Fruit fly (Drosophila melanogaster) whole organism, embryonic: ENCODE results near the gene CG42823.
A peak's percentile ranks its signal among the peaks of the same experiment; 100 is the strongest.

Experiments used
- Ada2b ChIP-seq: fragments of 200-800 bp; sonication (Bioruptor generic); IDR thresholded peaks from 2 replicates; pipeline ENCODE4 v1.3.6; 2022; ENCODE audit warnings: missing biosample characterization, missing genetic modification characterization
- CG10366 ChIP-seq: fragments of 200-800 bp; sonication (Bioruptor generic); IDR thresholded peaks from 2 replicates; pipeline ENCODE4 v1.3.6; 2022; ENCODE audit warnings: missing biosample characterization, missing genetic modification characterization
- CG12155 ChIP-seq: fragments of 200-800 bp; sonication (Bioruptor generic); optimal IDR thresholded peaks from 3 replicates; lab custom pipeline; 2016; ENCODE audit warnings: missing biosample characterization, missing genetic modification characterization
- CG13123 ChIP-seq: fragments of 200-800 bp; sonication (Bioruptor generic); optimal IDR thresholded peaks from 2 replicates; lab custom pipeline; 2016; ENCODE audit warnings: missing biosample characterization, missing genetic modification characterization
- CG13296 ChIP-seq: fragments of 200-800 bp; sonication (Bioruptor generic); optimal IDR thresholded peaks from 3 replicates; lab custom pipeline; 2018; ENCODE audit warnings: missing biosample characterization, mild to moderate bottlenecking, missing genetic modification characterization
- CG14050 ChIP-seq: fragments of 200-800 bp; sonication (Bioruptor generic); IDR thresholded peaks from 3 replicates; pipeline ENCODE4 v1.3.6; 2022; ENCODE audit warnings: missing biosample characterization, missing genetic modification characterization
- CG14965 ChIP-seq: fragments of 200-800 bp; sonication (Bioruptor generic); optimal IDR thresholded peaks from 2 replicates; lab custom pipeline; 2016; ENCODE audit warnings: missing biosample characterization, missing genetic modification characterization, borderline replicate concordance
- CG16815 ChIP-seq: fragments of 200-800 bp; sonication (Bioruptor generic); optimal IDR thresholded peaks from 3 replicates; lab custom pipeline; 2017; ENCODE audit warnings: missing biosample characterization, mild to moderate bottlenecking, missing genetic modification characterization
- CG17385 ChIP-seq: fragments of 200-800 bp; sonication (Bioruptor generic); optimal IDR thresholded peaks from 3 replicates; lab custom pipeline; 2018; ENCODE audit warnings: missing biosample characterization, mild to moderate bottlenecking, missing genetic modification characterization
- CG18619 ChIP-seq: fragments of 200-800 bp; sonication (Bioruptor generic); optimal IDR thresholded peaks from 3 replicates; lab custom pipeline; 2017; ENCODE audit warnings: missing biosample characterization, mild to moderate bottlenecking, missing genetic modification characterization
- CG31224 ChIP-seq: fragments of 200-800 bp; sonication (Bioruptor generic); IDR thresholded peaks from 2 replicates; pipeline ENCODE4 v1.3.6; 2022; ENCODE audit warnings: missing biosample characterization, missing genetic modification characterization
- CG32532 ChIP-seq: fragments of 200-800 bp; sonication (Bioruptor generic); IDR thresholded peaks from 2 replicates; pipeline ENCODE4 v1.3.6; 2022; ENCODE audit warnings: missing biosample characterization, missing genetic modification characterization
- CG3838 ChIP-seq: fragments of 200-800 bp; sonication (Bioruptor generic); optimal IDR thresholded peaks from 3 replicates; lab custom pipeline; 2016; ENCODE audit warnings: missing biosample characterization, missing genetic modification characterization
- CG3847 ChIP-seq: fragments of 200-800 bp; sonication (Bioruptor generic); IDR thresholded peaks from 2 replicates; pipeline ENCODE4 v1.3.6; 2022; ENCODE audit warnings: missing biosample characterization, missing genetic modification characterization
- CG4360 ChIP-seq: fragments of 200-800 bp; sonication (Bioruptor generic); IDR thresholded peaks from 2 replicates; pipeline ENCODE4 v1.3.6; 2022; ENCODE audit warnings: missing biosample characterization, missing genetic modification characterization
- CG4404 ChIP-seq: fragments of 200-800 bp; sonication (Bioruptor generic); IDR thresholded peaks from 2 replicates; pipeline ENCODE4 v1.3.6; 2022; ENCODE audit warnings: missing biosample characterization, missing genetic modification characterization
- CG6813 ChIP-seq: fragments of 200-800 bp; sonication (Bioruptor generic); optimal IDR thresholded peaks from 2 replicates; lab custom pipeline; 2017; ENCODE audit warnings: missing biosample characterization, missing genetic modification characterization, mild to moderate bottlenecking, moderate library complexity, missing genetic modification reagents
- Chrac-16 ChIP-seq: fragments of 200-800 bp; sonication (Bioruptor generic); optimal IDR thresholded peaks from 3 replicates; lab custom pipeline; 2016; ENCODE audit warnings: missing biosample characterization, missing genetic modification characterization
- Ets97D ChIP-seq: fragments of 200-800 bp; sonication (Bioruptor generic); optimal IDR thresholded peaks from 3 replicates; lab custom pipeline; 2016; ENCODE audit warnings: missing biosample characterization, missing genetic modification characterization
- Hr39 ChIP-seq: fragments of >200 bp; optimal IDR thresholded peaks from 2 replicates; lab custom pipeline; 2017
- Hr51 ChIP-seq, 2 experiments: fragments of 200-800 bp; sonication (Bioruptor generic); optimal IDR thresholded peaks; 2 replicates in 1 of 2; 3 replicates in 1 of 2; lab custom pipeline; 2016 to 2018; ENCODE audit warnings: missing biosample characterization in 2 of 2, missing genetic modification characterization in 2 of 2, mild to moderate bottlenecking in 1 of 2, moderate library complexity in 1 of 2
- Hr78 ChIP-seq, 2 experiments: fragments of 200-800 bp in 1 of 2; fragments of >200 bp in 1 of 2; sonication (Bioruptor generic) in 1 of 2; optimal IDR thresholded peaks; 2 replicates each; lab custom pipeline; 2017 to 2019; ENCODE audit warnings: missing biosample characterization in 2 of 2, missing genetic modification characterization in 2 of 2, mild to moderate bottlenecking in 1 of 2, moderate library complexity in 1 of 2
- Lhr ChIP-seq: fragments of 200-800 bp; sonication (Bioruptor generic); optimal IDR thresholded peaks from 3 replicates; lab custom pipeline; 2017; ENCODE audit warnings: mild to moderate bottlenecking, missing biosample characterization, missing genetic modification reagents, missing genetic modification characterization
- Myb ChIP-seq: fragments of 200-800 bp; sonication (Bioruptor generic); optimal IDR thresholded peaks from 2 replicates; lab custom pipeline; 2016; ENCODE audit warnings: missing biosample characterization, missing genetic modification characterization
- Oaz ChIP-seq: fragments of 200-800 bp; sonication (Bioruptor generic); IDR thresholded peaks from 2 replicates; pipeline ENCODE4 v1.3.6; 2022; ENCODE audit warnings: missing biosample characterization, missing genetic modification characterization
- Optix ChIP-seq: fragments of 200-800 bp; sonication (Bioruptor generic); IDR thresholded peaks from 3 replicates; pipeline ENCODE4 v1.3.6; 2022; ENCODE audit warnings: missing biosample characterization, missing genetic modification characterization
- PHDP ChIP-seq: fragments of 200-800 bp; sonication (Bioruptor generic); optimal IDR thresholded peaks from 3 replicates; lab custom pipeline; 2018; ENCODE audit warnings: missing biosample characterization, mild to moderate bottlenecking, missing genetic modification characterization, moderate library complexity
- Six4 ChIP-seq: fragments of 200-800 bp; sonication (Bioruptor generic); optimal IDR thresholded peaks from 2 replicates; lab custom pipeline; 2016; ENCODE audit warnings: missing biosample characterization, missing genetic modification characterization
- TFAM ChIP-seq: fragments of 200-800 bp; sonication (Bioruptor generic); optimal IDR thresholded peaks from 2 replicates; lab custom pipeline; 2017; ENCODE audit warnings: missing biosample characterization, missing genetic modification characterization, inconsistent platforms
- Trl ChIP-seq, 3 experiments: fragments of >200 bp in 2 of 3; fragments of 200-800 bp in 1 of 3; sonication (Bioruptor generic) in 1 of 3; optimal IDR thresholded peaks; 2 replicates in 1 of 3; 3 replicates in 2 of 3; lab custom pipeline; 2016 to 2017; ENCODE audit warnings: missing biosample characterization in 1 of 3, missing genetic modification characterization in 1 of 3
- ab ChIP-seq: fragments of 200-800 bp; sonication (Bioruptor generic); optimal IDR thresholded peaks from 2 replicates; lab custom pipeline; 2016; ENCODE audit warnings: missing biosample characterization, missing genetic modification characterization
- bowl ChIP-seq: fragments of 200-800 bp; sonication (Bioruptor generic); IDR thresholded peaks from 2 replicates; pipeline ENCODE4 v1.3.6; 2022; ENCODE audit warnings: missing biosample characterization, missing genetic modification characterization
- dmrt99B ChIP-seq: fragments of 200-800 bp; sonication (Bioruptor generic); optimal IDR thresholded peaks from 2 replicates; lab custom pipeline; 2018; ENCODE audit warnings: missing biosample characterization, mild to moderate bottlenecking, missing genetic modification characterization, moderate library complexity
- emc ChIP-seq: fragments of 200-800 bp; sonication (Bioruptor generic); optimal IDR thresholded peaks from 2 replicates; lab custom pipeline; 2016; ENCODE audit warnings: missing biosample characterization, missing genetic modification characterization
- ems ChIP-seq: fragments of 200-800 bp; sonication (Bioruptor generic); optimal IDR thresholded peaks from 3 replicates; lab custom pipeline; 2016; ENCODE audit warnings: missing biosample characterization, missing genetic modification characterization
- fd102C ChIP-seq: fragments of 200-800 bp; sonication (Bioruptor generic); optimal IDR thresholded peaks from 2 replicates; lab custom pipeline; 2018; ENCODE audit warnings: missing biosample characterization, mild to moderate bottlenecking, missing genetic modification characterization, moderate library complexity
- gsb-n ChIP-seq: fragments of 200-800 bp; sonication (Bioruptor generic); optimal IDR thresholded peaks from 3 replicates; lab custom pipeline; 2018; ENCODE audit warnings: missing biosample characterization, mild to moderate bottlenecking, missing genetic modification characterization
- lmd ChIP-seq: fragments of 200-800 bp; sonication (Bioruptor generic); IDR thresholded peaks from 2 replicates; pipeline ENCODE4 v1.3.6; 2022; ENCODE audit warnings: missing biosample characterization, missing genetic modification characterization
- peb ChIP-seq: fragments of 200-800 bp; sonication (Bioruptor generic); IDR thresholded peaks from 2 replicates; pipeline ENCODE4 v1.3.6; 2022; ENCODE audit warnings: missing biosample characterization, missing genetic modification characterization
- pfk ChIP-seq: fragments of 200-800 bp; sonication (Bioruptor generic); optimal IDR thresholded peaks from 2 replicates; lab custom pipeline; 2018; ENCODE audit warnings: missing biosample characterization, mild to moderate bottlenecking, missing genetic modification characterization, moderate library complexity
- pho ChIP-seq: fragments of 200-800 bp; sonication (Bioruptor generic); optimal IDR thresholded peaks from 2 replicates; lab custom pipeline; 2016; ENCODE audit warnings: missing biosample characterization, missing genetic modification characterization
- run ChIP-seq: fragments of 200-800 bp; sonication (Bioruptor generic); optimal IDR thresholded peaks from 3 replicates; lab custom pipeline; 2018; ENCODE audit warnings: missing biosample characterization, mild to moderate bottlenecking, missing genetic modification characterization
- salm ChIP-seq: fragments of 200-800 bp; sonication (Bioruptor generic); optimal IDR thresholded peaks from 2 replicates; lab custom pipeline; 2018; ENCODE audit warnings: missing biosample characterization, mild to moderate bottlenecking, missing genetic modification characterization
- scrt ChIP-seq: fragments of 200-800 bp; sonication (Bioruptor generic); optimal IDR thresholded peaks from 2 replicates; lab custom pipeline; 2018; ENCODE audit warnings: missing biosample characterization, mild to moderate bottlenecking, missing genetic modification characterization, moderate library complexity
- slbo ChIP-seq: fragments of 200-800 bp; sonication (Bioruptor generic); IDR thresholded peaks from 2 replicates; pipeline ENCODE4 v1.3.6; 2022; ENCODE audit warnings: missing biosample characterization, missing genetic modification characterization
- slou ChIP-seq: fragments of 200-800 bp; sonication (Bioruptor generic); optimal IDR thresholded peaks from 3 replicates; lab custom pipeline; 2016; ENCODE audit warnings: missing biosample characterization, missing genetic modification characterization
- tap ChIP-seq: fragments of 200-800 bp; optimal IDR thresholded peaks from 3 replicates; lab custom pipeline; 2019; ENCODE audit warnings: missing biosample characterization, mild to moderate bottlenecking, missing genetic modification characterization, moderate library complexity
- tin ChIP-seq: fragments of 200-800 bp; sonication (Bioruptor generic); optimal IDR thresholded peaks from 3 replicates; lab custom pipeline; 2016; ENCODE audit warnings: missing biosample characterization, missing genetic modification characterization
- trh ChIP-seq: fragments of 200-800 bp; sonication (Bioruptor generic); optimal IDR thresholded peaks from 2 replicates; lab custom pipeline; 2016; ENCODE audit warnings: missing biosample characterization, missing genetic modification characterization
- ttk ChIP-seq: fragments of 200-800 bp; sonication (Bioruptor generic); IDR thresholded peaks from 2 replicates; pipeline ENCODE4 v2.1.2; 2022; ENCODE audit warnings: missing biosample characterization, missing genetic modification characterization

CG42823 gene

DNA sequence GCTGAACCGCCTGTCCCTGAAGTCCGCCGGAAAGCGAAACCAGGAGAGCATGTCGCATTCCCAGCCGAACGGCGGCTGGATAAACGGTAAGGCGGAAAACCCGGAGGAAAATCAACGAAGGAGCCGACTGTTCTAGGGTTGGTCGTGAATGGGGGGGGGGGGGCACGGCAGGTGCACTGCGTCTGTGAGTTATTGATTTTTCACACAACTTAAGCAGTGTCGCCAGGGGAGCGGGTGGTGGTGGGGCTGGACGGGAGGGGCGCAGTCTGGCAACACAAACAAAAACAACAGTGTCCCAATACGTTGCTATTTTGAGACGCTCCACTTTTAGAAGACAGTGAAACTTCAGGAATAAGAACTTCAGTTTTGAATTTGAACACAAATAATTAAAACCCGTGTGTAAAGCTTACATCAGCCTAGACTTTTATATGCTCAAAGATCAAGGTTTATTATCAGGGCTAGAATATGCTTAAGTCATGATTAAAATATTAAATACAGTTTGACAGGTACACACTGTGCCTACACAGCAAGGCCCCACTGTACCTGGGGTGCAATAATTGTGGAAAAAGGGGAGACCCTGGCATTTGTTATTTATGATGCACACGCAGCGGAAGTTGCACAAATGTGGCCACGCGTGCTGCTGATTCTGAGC lies 18.6 kb downstream of the CG42823 start (continued):
- no peak for TF ChIP-seq slou (GFP tag; lab: Kevin White, UChicago)
- peak; percentile 69 for TF ChIP-seq lmd (GFP tag; lab: Robert Waterston, UW)
- peak; percentile 71 for TF ChIP-seq PHDP (tag; lab: Kevin White, UChicago)
- TF ChIP-seq TFAM (GFP tag; lab: Kevin White, UChicago), result no peak
- TF ChIP-seq CG12155 (GFP tag; lab: Kevin White, UChicago), result peak; percentile 41
- TF ChIP-seq dmrt99B (tag; lab: Kevin White, UChicago), result peak; percentile 85
- TF ChIP-seq Optix (GFP tag; lab: Robert Waterston, UW), result peak; percentile 69; the same call in 2 of the 3 replicates
- peak; percentile 17; the same call in 1 of the 2 replicates for TF ChIP-seq Oaz (GFP tag; lab: Robert Waterston, UW)
- TF ChIP-seq ab (GFP tag; lab: Kevin White, UChicago), result no peak
- TF ChIP-seq Ada2b (GFP tag; lab: Robert Waterston, UW), result peak; percentile 63
- TF ChIP-seq CG3847 (GFP tag; lab: Robert Waterston, UW), result peak; percentile 14; the same call in 1 of the 2 replicates
- peak; percentile 49 for TF ChIP-seq Six4 (GFP tag; lab: Kevin White, UChicago)
- peak; percentile 59 for TF ChIP-seq slbo (GFP tag; lab: Robert Waterston, UW)
- no peak for TF ChIP-seq Ets97D (GFP tag; lab: Kevin White, UChicago)
- peak; percentile 47 for TF ChIP-seq Chrac-16 (GFP tag; lab: Kevin White, UChicago)
- peak; percentile 44; the same call in 1 of the 2 replicates for TF ChIP-seq peb (GFP tag; lab: Robert Waterston, UW)
- no peak for TF ChIP-seq Myb
- TF ChIP-seq CG4404 (GFP tag; lab: Robert Waterston, UW), result peak; percentile 49; the same call in 1 of the 2 replicates
- TF ChIP-seq Lhr (GFP tag; lab: Kevin White, UChicago), result peak; percentile 12
- no peak for TF ChIP-seq scrt (GFP tag; lab: Kevin White, UChicago)
- no peak for TF ChIP-seq CG3838 (GFP tag; lab: Kevin White, UChicago)
- TF ChIP-seq CG32532 (GFP tag; lab: Robert Waterston, UW), result peak; percentile 53
- TF ChIP-seq CG10366, result peak; percentile 82
- TF ChIP-seq CG14050 (GFP tag; lab: Robert Waterston, UW), result peak; percentile 68
- TF ChIP-seq CG4360 (GFP tag; lab: Robert Waterston, UW), result peak; percentile 40; the same call in 1 of the 2 replicates
- TF ChIP-seq CG18619 (GFP tag; lab: Kevin White, UChicago), result peak; percentile 43
- TF ChIP-seq CG13296, result peak; percentile 1
- TF ChIP-seq fd102C (GFP tag; lab: Kevin White, UChicago), result no peak
- peak; percentile 56 for TF ChIP-seq CG6813 (GFP tag; lab: Kevin White, UChicago)
- TF ChIP-seq pfk (GFP tag; lab: Kevin White, UChicago), result no peak
- TF ChIP-seq Hr78 (GFP tag; optimal IDR thresholded peaks at IDR 0.05; lab: Kevin White, UChicago), result peak in 1 of 2 experiments; percentile 29
- peak; percentile 69 for TF ChIP-seq tin
- peak; percentile 61 for TF ChIP-seq salm (tag; lab: Kevin White, UChicago)
- TF ChIP-seq CG31224 (GFP tag; lab: Robert Waterston, UW), result no peak; the same call in 1 of the 2 replicates
- TF ChIP-seq Trl (optimal IDR thresholded peaks at IDR 0.05; lab: Kevin White, UChicago), result no peak
- peak; percentile 36 for TF ChIP-seq Trl (GFP tag; optimal IDR thresholded peaks at IDR 0.05; lab: Kevin White, UChicago)
- TF ChIP-seq tap (tag; lab: Kevin White, UChicago), result peak; percentile 74
- TF ChIP-seq Hr39 (lab: Kevin White, UChicago), result no peak
- TF ChIP-seq ems (GFP tag; lab: Kevin White, UChicago), result peak; percentile 68
- peak; percentile 64 for TF ChIP-seq CG17385
- TF ChIP-seq emc (GFP tag; lab: Kevin White, UChicago), result no peak
- TF ChIP-seq ttk (GFP tag; lab: Robert Waterston, UW), result peak; percentile 72
- TF ChIP-seq gsb-n, result peak; percentile 57
- no peak for TF ChIP-seq CG14965 (GFP tag; lab: Kevin White, UChicago)
- peak; percentile 33 for TF ChIP-seq CG13123 (GFP tag; lab: Kevin White, UChicago)
- no peak for TF ChIP-seq pho (GFP tag; lab: Kevin White, UChicago)
- peak; percentile 55 for TF ChIP-seq run
- no peak for TF ChIP-seq trh (GFP tag; lab: Kevin White, UChicago)
- peak; percentile 35 for TF ChIP-seq CG16815 (GFP tag; lab: Kevin White, UChicago)
- TF ChIP-seq bowl (GFP tag; lab: Robert Waterston, UW), result no peak
- peak in 1 of 2 experiments; percentile 72 for TF ChIP-seq Hr51 (GFP tag; optimal IDR thresholded peaks at IDR 0.05; lab: Kevin White, UChicago)
